Worm (Caenorhabditis elegans) whole organism, L1 larva: Measurements from ENCODE around the gene nlp-33.

ENCODE experiments used
- C04F5.9 ChIP-seq: sonication (generic microtip); optimal IDR thresholded peaks from 2 replicates; lab custom pipeline; 2016; ENCODE audit warnings: missing genetic modification characterization, missing compliant biosample characterization
- C16A3.4 ChIP-seq: fragments of 150-350 bp; optimal IDR thresholded peaks from 2 replicates; lab custom pipeline; 2014; ENCODE audit warnings: missing biosample characterization, missing genetic modification characterization
- F16B12.6 ChIP-seq: fragments of 150-350 bp; optimal IDR thresholded peaks from 2 replicates; lab custom pipeline; 2014; ENCODE audit warnings: missing biosample characterization, missing genetic modification characterization
- Y116A8C.19 ChIP-seq: sonication (generic microtip); optimal IDR thresholded peaks from 2 replicates; lab custom pipeline; 2016; ENCODE audit warnings: missing compliant biosample characterization, missing genetic modification characterization, borderline replicate concordance
- aha-1 ChIP-seq: fragments of 150-350 bp; optimal IDR thresholded peaks from 2 replicates; lab custom pipeline; 2014; ENCODE audit warnings: missing biosample characterization, missing genetic modification characterization
- aly-2 ChIP-seq: fragments of 150-350 bp; optimal IDR thresholded peaks from 2 replicates; lab custom pipeline; 2014; ENCODE audit warnings: missing biosample characterization, missing genetic modification characterization
- ama-1 ChIP-seq: fragments of 150-350 bp; optimal IDR thresholded peaks from 2 replicates; lab custom pipeline; 2014
- blmp-1 ChIP-seq: fragments of 150-350 bp; optimal IDR thresholded peaks from 2 replicates; lab custom pipeline; 2014; ENCODE audit warnings: missing biosample characterization, missing genetic modification characterization
- ceh-8 ChIP-seq: fragments of 200-800 bp; sonication (Bioruptor generic); optimal IDR thresholded peaks from 2 replicates; lab custom pipeline; 2018; ENCODE audit warnings: mild to moderate bottlenecking, missing genetic modification characterization, moderate library complexity, missing compliant biosample characterization
- ceh-82 ChIP-seq, 3 experiments: fragments of 150-350 bp in 1 of 3; sonication (generic microtip) in 2 of 3; optimal IDR thresholded peaks; 2 replicates each; lab custom pipeline; 2014 to 2017; ENCODE audit warnings: missing biosample characterization in 3 of 3, missing genetic modification characterization in 3 of 3
- ceh-88 ChIP-seq: fragments of 200-800 bp; sonication (Bioruptor generic); IDR thresholded peaks from 2 replicates; pipeline ENCODE4 v1.3.6; 2022; ENCODE audit warnings: missing genetic modification characterization, missing compliant biosample characterization
- ces-1 ChIP-seq: fragments of 150-350 bp; optimal IDR thresholded peaks from 2 replicates; lab custom pipeline; 2014; ENCODE audit warnings: missing biosample characterization, missing genetic modification reagents, missing genetic modification characterization
- dsc-1 ChIP-seq: sonication (generic microtip); optimal IDR thresholded peaks from 2 replicates; lab custom pipeline; 2016; ENCODE audit warnings: mild to moderate bottlenecking, missing genetic modification characterization, missing compliant biosample characterization
- elt-2 ChIP-seq: sonication (generic microtip); optimal IDR thresholded peaks from 2 replicates; lab custom pipeline; 2016; ENCODE audit warnings: missing genetic modification characterization, mild to moderate bottlenecking, inconsistent platforms, missing compliant biosample characterization, missing genetic modification reagents
- elt-3 ChIP-seq, 6 experiments: fragments of 150-350 bp in 1 of 6; sonication (generic microtip); optimal IDR thresholded peaks; 2 replicates each; lab custom pipeline; 2017 to 2018; ENCODE audit warnings: missing biosample characterization in 6 of 6, missing genetic modification characterization in 6 of 6, inconsistent platforms in 1 of 6
- ets-5 ChIP-seq: fragments of 200-800 bp; sonication (Bioruptor generic); IDR thresholded peaks from 2 replicates; pipeline ENCODE4 v1.3.6; 2022; ENCODE audit warnings: missing genetic modification characterization, missing compliant biosample characterization
- fkh-10 ChIP-seq: sonication (generic microtip); optimal IDR thresholded peaks from 2 replicates; lab custom pipeline; 2017; ENCODE audit warnings: missing biosample characterization, missing genetic modification reagents, missing genetic modification characterization
- fkh-4 ChIP-seq: sonication (generic microtip); optimal IDR thresholded peaks from 2 replicates; lab custom pipeline; 2016; ENCODE audit warnings: missing compliant biosample characterization, missing genetic modification characterization, borderline replicate concordance
- fkh-8 ChIP-seq: sonication (generic microtip); optimal IDR thresholded peaks from 2 replicates; lab custom pipeline; 2016; ENCODE audit warnings: mild to moderate bottlenecking, missing genetic modification characterization, missing compliant biosample characterization
- fos-1 ChIP-seq: fragments of 150-350 bp; optimal IDR thresholded peaks from 2 replicates; lab custom pipeline; 2014; ENCODE audit warnings: missing biosample characterization, missing genetic modification characterization
- grh-1 ChIP-seq: fragments of 200-800 bp; sonication (Bioruptor generic); IDR thresholded peaks from 2 replicates; pipeline ENCODE4 v1.3.6; 2022; ENCODE audit warnings: missing genetic modification reagents, missing genetic modification characterization, missing compliant biosample characterization
- hlh-4 ChIP-seq: sonication (generic microtip); optimal IDR thresholded peaks from 2 replicates; lab custom pipeline; 2016; ENCODE audit warnings: mild to moderate bottlenecking, missing genetic modification characterization, missing compliant biosample characterization
- irx-1 ChIP-seq: sonication (generic microtip); optimal IDR thresholded peaks from 2 replicates; lab custom pipeline; 2016; ENCODE audit warnings: missing genetic modification characterization, missing compliant biosample characterization
- isw-1 ChIP-seq: fragments of 200-800 bp; sonication (Bioruptor generic); IDR thresholded peaks from 2 replicates; pipeline ENCODE4 v1.3.6; 2022; ENCODE audit warnings: missing genetic modification characterization, missing compliant biosample characterization
- jun-1 ChIP-seq: fragments of 150-350 bp; optimal IDR thresholded peaks from 2 replicates; lab custom pipeline; 2014; ENCODE audit warnings: missing biosample characterization, missing genetic modification reagents, missing genetic modification characterization
- lin-14 ChIP-seq: fragments of 200-800 bp; sonication (Bioruptor generic); optimal IDR thresholded peaks from 2 replicates; lab custom pipeline; 2018; ENCODE audit warnings: mild to moderate bottlenecking, missing genetic modification characterization, moderate library complexity, missing compliant biosample characterization
- lin-35 ChIP-seq, 2 experiments: fragments of 150-350 bp; optimal IDR thresholded peaks; 2 replicates each; lab custom pipeline; 2014; ENCODE audit warnings: missing biosample characterization in 2 of 2, missing genetic modification characterization in 2 of 2, missing genetic modification reagents in 2 of 2
- lir-3 ChIP-seq: sonication (generic microtip); optimal IDR thresholded peaks from 2 replicates; lab custom pipeline; 2016; ENCODE audit warnings: mild to moderate bottlenecking, missing genetic modification characterization, moderate library complexity, missing compliant biosample characterization; ENCODE audit not compliant: poor library complexity
- mab-9 ChIP-seq: fragments of 200-800 bp; sonication (Bioruptor generic); IDR thresholded peaks from 2 replicates; pipeline ENCODE4 v1.3.6; 2022; ENCODE audit warnings: missing genetic modification reagents, missing genetic modification characterization, missing compliant biosample characterization
- mef-2 ChIP-seq: fragments of 150-350 bp; optimal IDR thresholded peaks from 2 replicates; lab custom pipeline; 2014; ENCODE audit warnings: missing biosample characterization, missing genetic modification characterization
- nhr-11 ChIP-seq: fragments of 150-350 bp; optimal IDR thresholded peaks from 2 replicates; lab custom pipeline; 2014; ENCODE audit warnings: missing biosample characterization, missing genetic modification characterization
- nhr-12 ChIP-seq: sonication (generic microtip); optimal IDR thresholded peaks from 2 replicates; lab custom pipeline; 2017; ENCODE audit warnings: missing biosample characterization, missing genetic modification characterization
- nhr-19 ChIP-seq: fragments of 200-800 bp; sonication (Bioruptor generic); conservative IDR thresholded peaks from 2 replicates; pipeline ENCODE4 v1.3.6; 2022; ENCODE audit warnings: missing genetic modification characterization, missing compliant biosample characterization
- nhr-28 ChIP-seq: fragments of 150-350 bp; optimal IDR thresholded peaks from 2 replicates; lab custom pipeline; 2014; ENCODE audit warnings: missing biosample characterization, missing genetic modification characterization
- nhr-47 ChIP-seq: sonication (generic microtip); optimal IDR thresholded peaks from 2 replicates; lab custom pipeline; 2016; ENCODE audit warnings: mild to moderate bottlenecking, missing genetic modification characterization, moderate library complexity, missing compliant biosample characterization
- pag-3 ChIP-seq: sonication (generic microtip); optimal IDR thresholded peaks from 2 replicates; lab custom pipeline; 2017; ENCODE audit warnings: missing genetic modification characterization, mild to moderate bottlenecking, missing compliant biosample characterization, antibody characterized with exemption, borderline replicate concordance; ENCODE audit not compliant: insufficient read depth
- pax-3 ChIP-seq: fragments of 200-800 bp; sonication (Bioruptor generic); optimal IDR thresholded peaks from 2 replicates; lab custom pipeline; 2018; ENCODE audit warnings: mild to moderate bottlenecking, missing genetic modification characterization, moderate library complexity, missing compliant biosample characterization
- pqm-1 ChIP-seq: sonication (generic microtip); optimal IDR thresholded peaks from 3 replicates; lab custom pipeline; 2017; ENCODE audit warnings: missing biosample characterization, missing genetic modification characterization
- skn-1 ChIP-seq: fragments of 150-350 bp; optimal IDR thresholded peaks from 2 replicates; lab custom pipeline; 2014; ENCODE audit warnings: missing biosample characterization, missing genetic modification characterization
- sptf-1 ChIP-seq: fragments of 150-350 bp; optimal IDR thresholded peaks from 2 replicates; lab custom pipeline; 2014; ENCODE audit warnings: missing biosample characterization, missing genetic modification characterization
- swsn-7 ChIP-seq: sonication (generic microtip); optimal IDR thresholded peaks from 2 replicates; lab custom pipeline; 2016; ENCODE audit warnings: missing genetic modification characterization, missing compliant biosample characterization
- tbx-2 ChIP-seq: sonication (generic microtip); optimal IDR thresholded peaks from 2 replicates; lab custom pipeline; 2016; ENCODE audit warnings: missing genetic modification characterization, missing compliant biosample characterization
- unc-62 ChIP-seq: fragments of 150-350 bp; optimal IDR thresholded peaks from 2 replicates; lab custom pipeline; 2014; ENCODE audit warnings: missing biosample characterization, missing genetic modification reagents, missing genetic modification characterization
- unc-98 ChIP-seq: fragments of 200-800 bp; sonication (Bioruptor generic); IDR thresholded peaks from 2 replicates; pipeline ENCODE4 v1.3.6; 2022; ENCODE audit warnings: missing genetic modification characterization, missing compliant biosample characterization
- zag-1 ChIP-seq: fragments of 150-350 bp; optimal IDR thresholded peaks from 2 replicates; lab custom pipeline; 2014; ENCODE audit warnings: missing biosample characterization, missing genetic modification characterization
- zip-4 ChIP-seq: fragments of 200-800 bp; sonication (Bioruptor generic); optimal IDR thresholded peaks from 2 replicates; lab custom pipeline; 2018; ENCODE audit warnings: mild to moderate bottlenecking, missing genetic modification characterization, moderate library complexity, missing compliant biosample characterization
- ztf-11 ChIP-seq, 2 experiments: sonication (generic microtip); optimal IDR thresholded peaks; 2 replicates each; lab custom pipeline; 2016 to 2017; ENCODE audit warnings: missing genetic modification characterization in 2 of 2, missing biosample characterization in 1 of 2, missing compliant biosample characterization in 1 of 2
- ztf-4 ChIP-seq: fragments of 150-350 bp; optimal IDR thresholded peaks from 2 replicates; lab custom pipeline; 2014; ENCODE audit warnings: missing biosample characterization, missing genetic modification characterization

The nlp-33 gene

ce11 chrV:11121247-11121646, 25.9 kb upstream of the nlp-33 start (continued):
- TF ChIP-seq zag-1: no peak
- peak; percentile 23; the same call in 1 of the 2 replicates for TF ChIP-seq nhr-19 (GFP tag; lab: Robert Waterston, UW)
- TF ChIP-seq blmp-1 (tag; lab: Kevin White, UChicago): peak; percentile 56
- no peak for TF ChIP-seq hlh-4 (tag; lab: Kevin White, UChicago)
- TF ChIP-seq isw-1 (GFP tag; lab: Robert Waterston, UW): no peak
- no peak for TF ChIP-seq ztf-4 (tag; lab: Kevin White, UChicago)
- no peak for TF ChIP-seq zip-4 (GFP tag; lab: Kevin White, UChicago)
- no peak for TF ChIP-seq aha-1 (tag; lab: Kevin White, UChicago)
- peak; percentile 38 for TF ChIP-seq lir-3
- TF ChIP-seq nhr-47 (tag; lab: Kevin White, UChicago): no peak
- peak; percentile 24 for TF ChIP-seq swsn-7 (tag; lab: Kevin White, UChicago)
- no peak for TF ChIP-seq jun-1 (tag; lab: Kevin White, UChicago)
- peak; percentile 57 for TF ChIP-seq skn-1 (tag; lab: Kevin White, UChicago)
- no peak for TF ChIP-seq ceh-8 (GFP tag; lab: Kevin White, UChicago)
- TF ChIP-seq mab-9: no peak
- no peak for TF ChIP-seq nhr-12 (tag; lab: Kevin White, UChicago)
- TF ChIP-seq nhr-11 (tag; lab: Kevin White, UChicago): no peak
- TF ChIP-seq F16B12.6 (tag; lab: Kevin White, UChicago): no peak
- no peak for TF ChIP-seq unc-62
- TF ChIP-seq elt-2 (tag; lab: Kevin White, UChicago): no peak
- TF ChIP-seq ceh-88 (GFP tag; lab: Robert Waterston, UW): no peak
- no peak for TF ChIP-seq tbx-2
- peak; percentile 83 for TF ChIP-seq lin-14 (GFP tag; lab: Kevin White, UChicago)
- TF ChIP-seq pag-3 (tag; lab: Kevin White, UChicago): no peak
- no peak for TF ChIP-seq aly-2 (tag; lab: Kevin White, UChicago)
- TF ChIP-seq ztf-11 (tag; optimal IDR thresholded peaks at IDR 0.05; lab: Kevin White, UChicago): no peak
- TF ChIP-seq nhr-28 (tag; lab: Kevin White, UChicago): no peak
- no peak for TF ChIP-seq grh-1 (GFP tag; lab: Robert Waterston, UW)
- no peak for TF ChIP-seq C04F5.9 (tag; lab: Kevin White, UChicago)
- TF ChIP-seq fkh-8 (tag; lab: Kevin White, UChicago): peak; percentile 31
- no peak for TF ChIP-seq unc-98 (GFP tag; lab: Robert Waterston, UW)
- no peak for TF ChIP-seq sptf-1 (tag; lab: Kevin White, UChicago)
- TF ChIP-seq lin-35 (GFP tag; optimal IDR thresholded peaks at IDR 0.05; lab: Kevin White, UChicago): peak; percentile 32 to 66
- no peak for TF ChIP-seq ets-5
- TF ChIP-seq irx-1: no peak
- TF ChIP-seq fkh-4: no peak
- no peak for TF ChIP-seq fkh-10 (GFP tag; lab: Kevin White, UChicago)
- TF ChIP-seq pqm-1 (tag; lab: Kevin White, UChicago): no peak
- TF ChIP-seq dsc-1 (tag; lab: Kevin White, UChicago): no peak
- peak; percentile 58 for TF ChIP-seq C16A3.4 (tag; lab: Kevin White, UChicago)
- TF ChIP-seq pax-3 (tag; lab: Kevin White, UChicago): no peak
- TF ChIP-seq ama-1: no peak
- TF ChIP-seq fos-1 (tag; lab: Kevin White, UChicago): no peak
- no peak for TF ChIP-seq Y116A8C.19 (tag; lab: Kevin White, UChicago)
- TF ChIP-seq elt-3 (tag; optimal IDR thresholded peaks at IDR 0.05; lab: Kevin White, UChicago): no peak
- peak in 1 of 3 experiments; percentile 24 for TF ChIP-seq ceh-82 (tag; optimal IDR thresholded peaks at IDR 0.05; lab: Kevin White, UChicago)
- TF ChIP-seq mef-2 (tag; lab: Kevin White, UChicago): no peak
- TF ChIP-seq ces-1 (GFP tag; lab: Kevin White, UChicago): no peak
